Worm (Caenorhabditis elegans): Measurements from ENCODE around the gene cdk-1.
A peak's percentile ranks its signal among the peaks of the same experiment; 100 is the strongest.

DNA sequence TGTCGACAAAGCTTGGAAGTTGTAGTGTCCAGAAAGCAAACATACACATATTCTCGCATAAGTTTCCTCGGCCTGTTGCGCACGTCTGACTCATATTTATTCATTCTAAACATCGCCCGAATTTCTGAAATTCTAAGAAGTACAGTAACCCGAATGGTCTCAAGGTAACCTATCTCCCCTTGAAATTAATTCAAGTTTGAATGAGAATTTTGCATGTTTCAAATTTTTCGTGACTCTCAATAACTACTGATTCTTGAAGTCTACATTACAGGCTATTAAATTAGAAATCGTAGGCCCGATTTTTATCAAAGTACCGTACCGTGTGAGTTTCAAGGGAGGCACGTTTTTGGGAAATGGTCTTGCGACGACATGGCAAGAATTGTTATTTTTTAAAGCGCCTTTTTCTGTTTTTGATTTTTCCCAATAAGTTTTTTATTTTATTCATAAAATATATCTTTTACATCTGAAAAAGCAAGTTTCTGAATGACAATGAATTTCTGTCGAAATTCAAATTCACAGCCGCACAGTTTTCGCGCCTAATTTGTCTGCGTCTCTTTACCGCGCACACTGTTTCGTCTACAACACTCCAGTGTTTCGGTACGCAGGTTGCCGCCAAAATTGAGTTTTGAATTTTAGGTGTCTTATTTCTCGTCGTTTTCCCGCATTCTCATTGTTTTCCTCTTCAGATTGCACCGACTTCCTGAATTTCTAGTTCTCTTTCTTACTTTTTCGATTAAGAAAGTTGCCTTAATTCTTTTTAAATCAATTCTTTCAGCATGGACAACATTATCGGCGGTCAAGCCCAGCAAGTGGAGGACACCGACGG lies 46.5 kb downstream of the cdk-1 start, which contains the start of the genes R10E11.9 and mcm-6:
- TF ChIP-seq ama-1 (optimal IDR thresholded peaks at IDR 0.05) (no peak), lin-39 (tag; optimal IDR thresholded peaks at IDR 0.05) (no peak), ztf-11 (tag; optimal IDR thresholded peaks at IDR 0.05) (no peak), snpc-4 (tag; optimal IDR thresholded peaks at IDR 0.05) (no peak), sptf-1 (tag; optimal IDR thresholded peaks at IDR 0.05) (no peak), nhr-237 (tag; optimal IDR thresholded peaks at IDR 0.05) (no peak), lin-13 (GFP tag; optimal IDR thresholded peaks at IDR 0.05) (peak; percentile 26), jun-1 (tag; optimal IDR thresholded peaks at IDR 0.05) (no peak), mdl-1 (tag; optimal IDR thresholded peaks at IDR 0.05) (peak in 1 of 2 experiments; percentile 3), nhr-77 (tag; optimal IDR thresholded peaks at IDR 0.05) (no peak)
